Worm (Caenorhabditis elegans) whole organism, L4/young adult: ENCODE data around the gene sdf-9.

Source experiments
- W03F9.2 ChIP-seq: fragments of 150-350 bp; optimal IDR thresholded peaks from 2 replicates; lab custom pipeline; 2014; ENCODE audit warnings: missing biosample characterization, missing genetic modification characterization
- dao-5 ChIP-seq: sonication (generic microtip); optimal IDR thresholded peaks from 2 replicates; lab custom pipeline; 2016; ENCODE audit warnings: missing genotype, missing genetic modification characterization, moderate library complexity, missing compliant biosample characterization
- him-1 ChIP-seq: sonication (generic microtip); optimal IDR thresholded peaks from 2 replicates; lab custom pipeline; 2016; ENCODE audit warnings: missing genotype, missing genetic modification reagents, missing genetic modification characterization, missing compliant biosample characterization

The sdf-9 gene

DNA sequence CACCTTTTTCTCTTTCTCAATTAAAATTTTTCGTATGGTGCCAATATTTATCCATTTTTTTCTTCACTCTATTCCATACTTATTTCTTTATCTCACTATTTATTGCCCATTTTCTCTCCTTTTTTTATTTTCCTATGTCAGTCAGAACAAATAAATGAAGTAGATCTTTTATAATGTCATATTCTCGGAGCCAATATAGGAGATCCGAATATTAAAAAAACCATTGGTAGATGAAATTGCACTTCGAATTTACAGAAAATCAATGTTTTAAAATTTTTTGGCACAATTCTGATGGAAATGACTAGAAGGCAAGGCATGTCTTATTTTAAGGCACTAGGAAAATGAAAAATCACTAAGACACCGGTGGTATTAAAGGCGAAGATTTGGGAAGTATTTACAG, 7.4 kb upstream of the sdf-9 start:
- TF ChIP-seq him-1 = no peak

DNA sequence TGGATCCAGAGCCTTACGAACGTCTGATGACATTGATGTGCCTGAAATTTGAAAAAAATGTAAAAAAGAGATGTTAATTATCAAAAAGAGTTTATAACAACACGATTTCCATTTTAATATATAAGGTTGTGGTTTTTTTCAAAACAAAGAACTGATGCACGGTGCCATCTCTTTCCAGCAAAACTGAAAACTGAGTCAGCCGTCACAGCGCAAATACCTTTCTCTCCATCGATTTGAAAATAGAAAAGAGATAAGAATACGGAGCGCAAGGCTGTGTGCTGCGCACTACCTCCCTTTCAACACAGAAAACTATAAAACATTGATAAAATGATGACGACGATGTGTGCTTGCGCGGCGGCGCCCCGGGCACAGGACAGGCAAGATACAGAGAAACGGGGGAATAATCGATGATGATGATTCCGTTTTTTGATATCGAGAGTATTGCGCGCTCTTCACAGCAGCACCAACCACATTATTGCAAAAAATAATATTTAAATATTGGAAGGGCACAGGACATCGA, 5.6 kb upstream of the sdf-9 start, which contains the start of gene Y44A6D.3:
TSS of gene Y44A6D.3 (minus strand) at position 51 of the 520 bp plus-strand sequence.
- TF ChIP-seq dao-5 (tag; lab: Kevin White, UChicago) (no peak), him-1 (no peak), W03F9.2 (tag; lab: Kevin White, UChicago) (no peak)

DNA sequence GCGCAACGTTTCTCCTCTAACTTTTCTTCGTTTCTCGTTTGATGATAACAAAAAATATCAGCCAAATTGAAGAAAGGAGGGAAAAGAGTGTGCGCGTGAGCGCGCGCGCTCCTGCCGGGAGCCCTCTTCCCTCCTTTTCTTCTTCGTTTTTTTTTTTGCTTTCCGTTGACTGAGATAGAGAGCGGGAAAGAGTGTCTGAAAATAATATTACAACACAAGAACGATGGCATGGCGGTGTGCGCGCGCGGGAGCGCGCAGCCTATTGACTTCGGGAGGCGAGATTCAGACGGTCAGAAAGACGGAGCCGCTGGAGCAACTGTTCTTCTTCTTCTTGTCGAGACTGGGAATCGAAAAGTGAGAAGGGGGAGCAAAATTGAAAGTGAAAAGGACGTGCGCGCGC, 4.3 kb upstream of the sdf-9 start:
- TF ChIP-seq him-1 (no peak), dao-5 (tag; lab: Kevin White, UChicago) (no peak), W03F9.2 (tag; lab: Kevin White, UChicago) (no peak)

DNA sequence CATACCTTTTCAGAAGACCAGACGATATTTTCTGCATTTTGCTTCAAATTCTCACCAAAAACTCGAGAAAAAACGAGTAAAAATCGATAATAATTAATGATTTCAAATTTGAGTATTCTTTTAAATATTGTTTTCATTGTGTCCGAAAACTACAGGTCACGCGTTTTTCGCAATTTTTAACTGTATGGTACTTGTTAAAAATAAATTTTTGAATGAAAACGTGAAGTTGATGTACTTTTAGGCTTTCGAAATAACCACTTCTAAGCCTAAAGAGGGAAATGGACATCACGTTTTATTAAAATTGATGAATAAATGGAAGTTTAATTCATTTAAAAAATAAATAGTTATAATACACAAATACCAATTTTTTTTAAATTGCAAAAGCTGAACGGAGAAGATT, 4.9 kb downstream of the sdf-9 start, which contains the start of gene Y44A6D.5:
TSS of gene Y44A6D.5 (minus strand) at position 101 of the 400 bp plus-strand sequence.
- TF ChIP-seq him-1 = no peak
- no peak for TF ChIP-seq W03F9.2 (tag; lab: Kevin White, UChicago)
- TF ChIP-seq dao-5 (tag; lab: Kevin White, UChicago) = no peak

DNA sequence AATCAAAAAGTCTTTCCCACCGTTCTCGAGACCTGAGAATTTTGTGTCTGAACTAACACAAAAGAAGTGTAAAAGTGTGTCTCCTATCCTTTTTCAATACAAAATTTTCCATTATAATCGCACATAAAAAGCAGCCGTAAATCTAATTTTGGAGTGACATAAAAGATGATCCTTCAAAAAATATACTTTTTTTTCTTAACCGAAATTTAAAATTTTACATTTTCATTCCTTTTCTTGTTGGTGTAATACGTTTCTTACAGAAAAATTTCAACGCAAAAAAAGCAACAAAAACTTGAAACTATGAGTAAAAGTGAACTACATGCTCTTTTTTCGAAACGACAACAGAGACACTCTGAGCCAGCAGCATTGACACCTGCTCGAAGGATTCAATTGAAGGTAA, 9.0 kb downstream of the sdf-9 start, which contains the start of gene Y44A6D.6:
TSS of gene Y44A6D.6 (plus strand) at position 301 of the 400 bp plus-strand sequence.
- TF ChIP-seq dao-5 (tag; lab: Kevin White, UChicago) (no peak), W03F9.2 (tag; lab: Kevin White, UChicago) (no peak), him-1 (no peak)

DNA sequence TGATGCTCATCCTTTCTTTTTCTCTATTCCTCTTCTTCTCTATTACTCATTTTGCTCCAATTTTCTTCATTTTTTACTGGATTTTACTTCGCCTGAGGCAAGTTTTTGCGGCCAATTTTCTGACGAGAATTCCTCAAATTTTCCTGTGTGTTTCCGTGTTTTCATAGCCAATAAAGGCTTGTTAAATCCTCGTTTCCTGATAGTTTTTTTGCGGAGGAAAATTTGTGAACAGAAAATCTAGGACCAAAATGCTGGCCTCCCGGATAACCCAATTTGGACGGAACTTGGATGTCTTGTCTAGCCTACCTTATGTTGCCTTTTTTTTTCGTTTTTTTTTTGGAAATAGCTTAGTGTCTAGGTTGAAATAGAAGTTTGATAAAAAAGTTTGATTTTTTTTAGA, 15.6 kb downstream of the sdf-9 start:
- TF ChIP-seq him-1 (no peak), dao-5 (tag; lab: Kevin White, UChicago) (no peak), W03F9.2 (tag; lab: Kevin White, UChicago) (no peak)

DNA sequence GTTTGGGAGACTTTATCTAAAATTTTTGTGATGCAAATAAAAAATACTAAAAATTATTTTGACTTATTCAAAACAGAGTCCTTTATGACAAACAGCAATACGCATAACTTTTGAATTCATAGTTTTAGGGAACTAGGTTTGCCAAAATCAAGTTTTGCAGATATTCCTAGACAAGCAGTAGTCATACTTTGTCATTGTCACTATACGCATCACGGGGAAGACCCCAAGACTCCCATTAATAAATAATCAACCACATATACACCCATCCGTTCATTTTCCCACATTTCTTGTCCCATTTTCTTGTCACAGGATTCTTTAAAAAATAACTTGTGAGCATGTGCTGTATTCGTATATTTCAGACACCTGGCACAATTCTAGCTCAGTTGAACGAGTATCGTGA, 16.4 kb downstream of the sdf-9 start, which contains the start of gene Y44A6D.7:
TSS of gene Y44A6D.7 (plus strand) at position 301 of the 400 bp plus-strand sequence.
- no peak for TF ChIP-seq him-1
- no peak for TF ChIP-seq dao-5 (tag; lab: Kevin White, UChicago)
- no peak for TF ChIP-seq W03F9.2 (tag; lab: Kevin White, UChicago)

DNA sequence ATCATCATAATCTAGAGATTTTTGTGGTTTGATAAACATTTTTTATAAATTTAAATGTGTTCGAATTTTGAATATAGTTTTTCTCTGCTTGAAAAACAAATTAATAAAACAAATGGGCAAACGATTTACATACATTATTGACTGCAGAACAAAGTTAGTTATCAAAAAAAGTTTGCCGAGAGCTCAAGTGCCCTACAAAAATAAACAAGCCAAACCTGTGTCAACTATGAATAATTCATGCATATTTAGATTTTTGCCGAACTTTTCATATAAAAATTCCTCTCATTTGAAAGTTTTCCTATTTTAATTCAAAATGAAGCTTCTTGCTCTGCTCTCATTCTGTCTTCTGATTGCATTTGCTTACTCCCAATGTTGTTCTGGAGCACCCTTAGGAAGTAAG, 17.8 kb downstream of the sdf-9 start, which contains the start of gene sshk-1:
TSS of gene sshk-1 (plus strand) at position 301 of the 400 bp plus-strand sequence.
- TF ChIP-seq W03F9.2 (tag; lab: Kevin White, UChicago) = no peak
- TF ChIP-seq him-1 = no peak
- no peak for TF ChIP-seq dao-5 (tag; lab: Kevin White, UChicago)

DNA sequence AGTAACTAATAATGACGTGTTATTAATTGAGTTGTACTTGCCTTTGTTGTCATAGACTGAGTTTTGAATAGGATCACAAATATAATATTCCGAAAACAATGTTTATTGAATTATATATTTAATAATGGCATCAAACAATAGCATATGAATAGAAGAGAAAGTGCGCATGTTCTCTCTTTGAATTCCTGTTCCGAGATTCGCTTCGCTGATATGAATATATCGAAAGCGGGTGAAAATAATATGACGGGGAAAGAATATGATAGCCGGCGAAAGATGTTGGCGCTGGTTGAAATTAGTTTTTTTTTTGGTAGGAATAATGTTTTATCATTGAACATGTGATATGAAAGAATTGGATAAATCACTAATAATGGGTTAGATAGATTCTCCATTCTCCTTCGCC, 22.0 kb downstream of the sdf-9 start, which contains the start of gene T03D8.6:
TSS of gene T03D8.6 (minus strand) at position 298 of the 400 bp plus-strand sequence.
- TF ChIP-seq him-1 (no peak), W03F9.2 (tag; lab: Kevin White, UChicago) (no peak), dao-5 (tag; lab: Kevin White, UChicago) (no peak)

DNA sequence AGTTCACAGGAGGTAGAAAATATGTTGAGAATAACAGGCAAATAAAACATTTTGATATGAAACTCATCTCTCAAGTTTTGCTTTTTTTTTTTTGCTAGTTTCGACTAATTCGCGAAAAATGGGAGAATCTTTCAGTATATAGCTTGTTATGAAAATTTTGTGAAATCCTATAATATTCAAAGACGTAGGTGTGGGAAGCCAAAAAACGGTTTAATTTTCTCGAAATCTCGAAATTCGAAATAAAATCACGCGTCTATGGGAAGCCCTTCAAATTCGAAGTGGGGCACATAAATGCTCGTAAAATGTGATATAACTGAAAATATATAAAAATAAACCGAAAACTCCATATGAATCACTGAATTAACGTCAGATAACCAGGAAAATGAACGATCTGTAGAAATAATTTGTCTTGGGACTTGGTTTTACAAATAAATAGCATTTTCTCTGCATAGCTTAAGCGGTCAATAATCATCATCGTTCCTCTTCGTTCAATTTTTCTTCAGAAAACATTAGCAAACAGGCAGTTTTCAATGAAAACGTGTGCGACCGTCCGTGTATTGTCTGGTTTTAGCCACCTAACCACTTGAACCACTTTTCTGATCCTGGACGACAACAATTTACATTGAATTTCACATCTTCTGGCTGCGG, 27.1 kb downstream of the sdf-9 start, which contains the start of the genes gcy-22 and grl-14:
TSS of gene gcy-22 (minus strand) at position 101 of the 648 bp plus-strand sequence.
TSS of gene grl-14 (plus strand) at position 598 of the 648 bp plus-strand sequence.
- no peak for TF ChIP-seq W03F9.2 (tag; lab: Kevin White, UChicago)
- no peak for TF ChIP-seq him-1
- TF ChIP-seq dao-5 (tag; lab: Kevin White, UChicago) = no peak

DNA sequence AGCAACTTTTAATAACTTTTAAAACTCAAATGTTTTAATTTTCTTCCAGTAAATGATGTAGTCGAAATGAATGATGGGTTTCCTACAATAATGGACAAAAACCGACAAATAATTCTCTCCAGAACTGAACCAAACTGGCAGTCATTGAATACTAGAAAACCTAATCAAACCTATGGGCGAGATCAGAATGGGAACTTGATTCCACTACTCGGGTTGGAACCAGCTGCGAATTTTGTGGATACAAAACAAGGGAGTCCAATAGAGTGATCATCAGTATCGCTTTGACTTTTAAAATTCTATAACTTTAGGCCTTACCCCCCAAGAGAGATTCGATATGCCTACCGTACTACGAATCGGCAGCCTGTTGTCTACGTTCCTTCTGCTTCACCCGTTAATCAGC, 28.6 kb downstream of the sdf-9 start:
- TF ChIP-seq him-1 (no peak), dao-5 (tag; lab: Kevin White, UChicago) (no peak), W03F9.2 (tag; lab: Kevin White, UChicago) (no peak)

DNA sequence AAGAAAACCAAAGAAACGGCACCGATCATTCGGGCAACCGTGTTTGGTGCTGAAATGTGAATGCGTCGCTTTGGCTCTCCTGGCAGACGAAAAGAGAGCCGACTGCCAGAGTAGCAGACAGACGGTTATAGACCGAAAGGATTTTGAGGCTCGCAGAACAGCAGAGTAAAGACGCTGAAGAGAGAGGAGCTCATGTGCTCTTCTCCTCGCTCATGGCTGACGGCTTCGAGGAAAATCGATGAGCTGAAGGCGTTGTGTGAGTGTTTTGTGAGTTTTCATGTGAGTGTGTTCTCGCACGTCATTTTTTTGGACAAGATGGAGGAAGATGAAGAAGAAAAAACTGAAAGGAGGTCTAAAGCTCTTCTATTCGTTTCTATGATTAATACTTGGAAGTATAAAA, 30.8 kb downstream of the sdf-9 start, which contains the start of gene sbt-1:
TSS of gene sbt-1 (minus strand) at position 62 of the 400 bp plus-strand sequence.
- TF ChIP-seq dao-5 (tag; lab: Kevin White, UChicago) = no peak
- TF ChIP-seq W03F9.2 (tag; lab: Kevin White, UChicago) = no peak
- peak; percentile 40 for TF ChIP-seq him-1

DNA sequence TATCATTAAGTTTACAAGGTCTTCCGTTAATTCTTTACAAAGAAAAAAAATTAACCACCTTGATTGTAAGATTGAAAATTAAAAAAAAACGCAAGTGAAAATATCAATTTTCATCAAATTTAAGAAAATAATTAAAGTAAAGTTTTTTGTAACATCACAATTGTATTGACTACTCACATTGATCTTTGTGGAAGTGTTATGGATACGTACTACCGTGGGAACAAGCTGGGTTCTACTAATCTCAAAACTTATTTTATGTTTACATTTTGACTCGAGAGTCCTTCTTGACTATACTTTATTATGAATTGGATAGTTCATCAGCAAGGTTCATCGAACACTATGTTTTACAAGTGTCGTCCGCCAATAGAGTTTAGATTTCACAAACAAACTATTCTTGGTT, 31.5 kb downstream of the sdf-9 start, which contains the start of gene num-1:
TSS of gene num-1 (plus strand) at position 301 of the 400 bp plus-strand sequence.
- TF ChIP-seq him-1 (no peak), dao-5 (tag; lab: Kevin White, UChicago) (no peak), W03F9.2 (tag; lab: Kevin White, UChicago) (no peak)

DNA sequence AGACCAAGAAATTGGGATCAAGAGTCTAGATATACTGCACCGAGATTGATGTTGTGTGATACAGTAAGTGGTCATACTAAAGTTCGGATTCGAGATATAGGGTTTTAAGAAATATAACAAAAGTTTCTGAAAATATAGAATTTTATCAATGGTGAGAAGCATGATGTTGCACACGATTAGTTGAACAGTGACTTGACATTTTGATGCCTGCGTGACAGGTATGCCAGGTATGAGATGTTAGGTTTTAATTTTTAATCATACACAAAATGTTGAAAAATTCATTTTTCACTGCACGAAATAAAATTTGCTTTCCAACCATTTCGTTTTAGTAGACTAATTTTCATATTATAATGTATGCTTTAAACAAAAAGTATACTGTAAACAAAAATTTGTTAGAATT, 32.4 kb downstream of the sdf-9 start:
- TF ChIP-seq him-1 (no peak), W03F9.2 (tag; lab: Kevin White, UChicago) (no peak)
